Fruit fly (Drosophila melanogaster): Measurements from ENCODE around the gene CG33322.

CG33322 gene

dm6 chr2L:20823196-20824105, 7.4 kb upstream of the CG33322 start (continued):
- TF ChIP-seq CG2202 (tag; optimal IDR thresholded peaks at IDR 0.05) (no peak), ewg (GFP tag; optimal IDR thresholded peaks at IDR 0.05) (peak; percentile 20), Spps (tag; optimal IDR thresholded peaks at IDR 0.05) (no peak), CG9437 (GFP tag; optimal IDR thresholded peaks at IDR 0.05) (no peak), mirr (GFP tag; optimal IDR thresholded peaks at IDR 0.05) (peak; percentile 58), CG8281 (tag; optimal IDR thresholded peaks at IDR 0.05) (no peak), Lhr (GFP tag; optimal IDR thresholded peaks at IDR 0.05) (peak; percentile 64), wdn (GFP tag; IDR thresholded peaks at IDR 0.05) (no peak), CG9215 (GFP tag; IDR thresholded peaks at IDR 0.05) (peak; percentile 42; the same call in 1 of the 2 replicates), pan (optimal IDR thresholded peaks at IDR 0.05) (no peak), pan (GFP tag; optimal IDR thresholded peaks at IDR 0.05 in 1 of 2, IDR thresholded peaks at IDR 0.05 in 1 of 2) (no peak), kah (GFP tag; optimal IDR thresholded peaks at IDR 0.05) (peak; percentile 34), CG13894 (tag; optimal IDR thresholded peaks at IDR 0.05) (no peak), CG6254 (GFP tag; optimal IDR thresholded peaks at IDR 0.05) (no peak), CG2116 (GFP tag; optimal IDR thresholded peaks at IDR 0.05) (no peak), kay (GFP tag; optimal IDR thresholded peaks at IDR 0.05) (no peak), sim (GFP tag; IDR thresholded peaks at IDR 0.05) (no peak), H2.0 (GFP tag; IDR thresholded peaks at IDR 0.05) (peak; percentile 33; the same call in 1 of the 2 replicates), CG11093 (GFP tag; IDR thresholded peaks at IDR 0.05) (no peak), Lim3 (GFP tag; IDR thresholded peaks at IDR 0.05) (no peak), HHEX (GFP tag; optimal IDR thresholded peaks at IDR 0.05) (no peak), NK7.1 (GFP tag; optimal IDR thresholded peaks at IDR 0.05) (peak; percentile 6), CG8089 (GFP tag; optimal IDR thresholded peaks at IDR 0.05) (peak; percentile 34), CG11696 (GFP tag; IDR thresholded peaks at IDR 0.05) (no peak), run (tag; optimal IDR thresholded peaks at IDR 0.05) (no peak), Taf1 (GFP tag; IDR thresholded peaks at IDR 0.05) (no peak), CG6175 (GFP tag; IDR thresholded peaks at IDR 0.05) (peak; percentile 70; the same call in 1 of the 3 replicates), ash1 (GFP tag; optimal IDR thresholded peaks at IDR 0.05) (no peak), bcd (GFP tag; optimal IDR thresholded peaks at IDR 0.05) (no peak), CG11398 (GFP tag; optimal IDR thresholded peaks at IDR 0.05) (no peak), sens-2 (GFP tag; IDR thresholded peaks at IDR 0.05) (no peak), ind (GFP tag; optimal IDR thresholded peaks at IDR 0.05) (no peak), slou (GFP tag; optimal IDR thresholded peaks at IDR 0.05) (no peak), zf30C (GFP tag; optimal IDR thresholded peaks at IDR 0.05) (no peak), salm (tag; optimal IDR thresholded peaks at IDR 0.05) (no peak), lbe (GFP tag; optimal IDR thresholded peaks at IDR 0.05) (peak; percentile 39), Dbx (GFP tag; IDR thresholded peaks at IDR 0.05) (peak; percentile 44; the same call in 1 of the 3 replicates), chinmo (GFP tag; IDR thresholded peaks at IDR 0.05; ENCODE audit: partially characterized antibody) (peak; percentile 98; the same call in 3 of the 4 replicates), CG8359 (GFP tag; optimal IDR thresholded peaks at IDR 0.05; ENCODE audit: borderline replicate concordance) (no peak), Usf (GFP tag; optimal IDR thresholded peaks at IDR 0.05) (no peak), CG31388 (GFP tag; optimal IDR thresholded peaks at IDR 0.05) (no peak), CG12236 (GFP tag; optimal IDR thresholded peaks at IDR 0.05) (no peak), Ets97D (GFP tag; optimal IDR thresholded peaks at IDR 0.05) (no peak), NC2β (GFP tag; optimal IDR thresholded peaks at IDR 0.05) (no peak), NFAT (GFP tag; IDR thresholded peaks at IDR 0.05) (peak; percentile 43; the same call in 1 of the 2 replicates), CG32532 (GFP tag; IDR thresholded peaks at IDR 0.05) (peak; percentile 33; the same call in 1 of the 2 replicates), crp (GFP tag; optimal IDR thresholded peaks at IDR 0.05) (no peak), cad (GFP tag; optimal IDR thresholded peaks at IDR 0.05) (no peak), Hr39 (optimal IDR thresholded peaks at IDR 0.05) (no peak), CG9876 (GFP tag; optimal IDR thresholded peaks at IDR 0.05) (no peak)

All from whole organism, embryonic.